Worm (Caenorhabditis elegans): ENCODE data around the gene math-21.

- TF ChIP-seq ama-1 (optimal IDR thresholded peaks at IDR 0.05) (no peak), ama-1 (GFP tag; optimal IDR thresholded peaks at IDR 0.05) (no peak), ceh-58 (GFP tag; IDR thresholded peaks at IDR 0.05) (no peak), tbp1 (GFP tag; optimal IDR thresholded peaks at IDR 0.05) (no peak), pbrm-1 (GFP tag; IDR thresholded peaks at IDR 0.05) (no peak), mel-28 (tag; optimal IDR thresholded peaks at IDR 0.05; ENCODE audit: borderline replicate concordance) (no peak), K11D2.4 (GFP tag; IDR thresholded peaks at IDR 0.05) (no peak), C06A6.2 (GFP tag; conservative IDR thresholded peaks at IDR 0.05) (no peak), F10E7.11 (tag; optimal IDR thresholded peaks at IDR 0.05) (no peak), C17E4.6 (GFP tag; IDR thresholded peaks at IDR 0.05) (no peak), T07F8.4 (tag; optimal IDR thresholded peaks at IDR 0.05) (no peak), nfya-1 (tag; optimal IDR thresholded peaks at IDR 0.05; ENCODE audit: borderline replicate concordance, insufficient read depth) (no peak)
Measured at ce11 chrII:1945093-1945492, 48.7 kb upstream of the math-21 start, which contains the start of gene ZK250.14.

Measured in whole organism, young adult.